Fruit fly (Drosophila melanogaster): ENCODE results near the gene CG10654.

dm6 chr3L:12482246-12482645, 25.4 kb downstream of the CG10654 start, which contains the start of gene CG33725:
- TF ChIP-seq toe (GFP tag; optimal IDR thresholded peaks at IDR 0.05) = no peak
- TF ChIP-seq kay (GFP tag; ENCODE audit: borderline replicate concordance) = no peak
- no peak for TF ChIP-seq pad (GFP tag; optimal IDR thresholded peaks at IDR 0.05)
- no peak for TF ChIP-seq Mnt (GFP tag; optimal IDR thresholded peaks at IDR 0.05)
- no peak for TF ChIP-seq CG11617 (GFP tag; optimal IDR thresholded peaks at IDR 0.05)
